Worm (Caenorhabditis elegans) whole organism, L3 larva: ENCODE results near the gene tbc-11.

Experiments used
- ZK546.5 ChIP-seq: sonication (generic microtip); optimal IDR thresholded peaks from 2 replicates; lab custom pipeline; 2017; ENCODE audit warnings: missing biosample characterization, missing genetic modification characterization
- ceh-82 ChIP-seq: fragments of 150-350 bp; optimal IDR thresholded peaks from 2 replicates; lab custom pipeline; 2014; ENCODE audit warnings: missing biosample characterization, missing genetic modification characterization
- elt-2 ChIP-seq: sonication (generic microtip); optimal IDR thresholded peaks from 2 replicates; lab custom pipeline; 2016; ENCODE audit warnings: missing genetic modification reagents, mild to moderate bottlenecking, missing genetic modification characterization, missing compliant biosample characterization
- mdl-1 ChIP-seq: fragments of 150-350 bp; optimal IDR thresholded peaks from 2 replicates; lab custom pipeline; 2014; ENCODE audit warnings: missing biosample characterization, missing genetic modification characterization
- nhr-237 ChIP-seq: fragments of 150-350 bp; optimal IDR thresholded peaks from 2 replicates; lab custom pipeline; 2014; ENCODE audit warnings: missing biosample characterization, missing genetic modification characterization
- nhr-25 ChIP-seq: sonication (generic microtip); optimal IDR thresholded peaks from 2 replicates; lab custom pipeline; 2017; ENCODE audit warnings: missing biosample characterization, missing genetic modification characterization
- nhr-28 ChIP-seq: fragments of 150-350 bp; optimal IDR thresholded peaks from 2 replicates; lab custom pipeline; 2014; ENCODE audit warnings: missing biosample characterization, missing genetic modification characterization
- snpc-4 ChIP-seq: fragments of 150-350 bp; optimal IDR thresholded peaks from 2 replicates; lab custom pipeline; 2014; ENCODE audit warnings: missing biosample characterization, missing genetic modification characterization
- unc-62 ChIP-seq: fragments of 150-350 bp; sonication (generic microtip); optimal IDR thresholded peaks from 4 replicates; lab custom pipeline; 2014; ENCODE audit warnings: missing biosample characterization, missing genetic modification reagents, missing genetic modification characterization
- ztf-4 ChIP-seq: fragments of 150-350 bp; optimal IDR thresholded peaks from 2 replicates; lab custom pipeline; 2014; ENCODE audit warnings: missing biosample characterization, missing genetic modification characterization

DNA sequence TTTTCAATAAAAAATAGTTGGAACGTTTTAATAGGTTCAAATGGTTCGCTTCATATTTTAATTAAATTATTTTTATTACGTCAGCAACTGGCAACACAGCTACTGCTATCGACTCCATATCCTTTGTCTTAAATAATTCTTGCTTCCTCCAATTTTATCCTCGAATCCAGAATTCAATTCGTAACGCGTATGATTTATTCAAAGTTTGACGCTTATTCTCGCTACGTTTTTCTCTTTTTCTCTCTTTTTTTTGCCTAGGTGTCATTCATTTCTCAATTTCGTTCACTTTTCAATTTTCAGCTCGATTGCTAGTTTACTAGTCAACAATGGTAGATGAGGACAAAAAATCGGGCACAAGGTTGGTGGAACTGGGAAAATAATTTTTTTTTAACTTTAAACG lies 25.7 kb downstream of the tbc-11 start, which contains the start of gene arr-1:
- TF ChIP-seq nhr-237 = no peak
- no peak for TF ChIP-seq nhr-25 (tag; lab: Kevin White, UChicago)
- no peak for TF ChIP-seq elt-2 (tag; lab: Kevin White, UChicago)
- TF ChIP-seq unc-62 = no peak
- no peak for TF ChIP-seq ceh-82 (tag; lab: Kevin White, UChicago)
- TF ChIP-seq ZK546.5 (tag; lab: Kevin White, UChicago) = no peak
- TF ChIP-seq snpc-4 = no peak
- TF ChIP-seq nhr-28 (tag; lab: Kevin White, UChicago) = no peak
- no peak for TF ChIP-seq mdl-1 (tag; lab: Kevin White, UChicago)
- no peak for TF ChIP-seq ztf-4 (tag; lab: Kevin White, UChicago)
